Worm (Caenorhabditis elegans): ENCODE measurements around the gene C27D8.3.
"Not testable (repeated sequence)": the region's sequence is repeated elsewhere in the genome, so short reads cannot be mapped to it uniquely, and the experiment has no call there.

Gene C27D8.3

ce11 chrIV:12685827-12686226 lies 25.7 kb downstream of the C27D8.3 start:
- TF ChIP-seq ces-1 (GFP tag; optimal IDR thresholded peaks at IDR 0.05) (peak; percentile 20), cnd-1 (tag; optimal IDR thresholded peaks at IDR 0.05) (peak; percentile 85), mls-2 (tag; optimal IDR thresholded peaks at IDR 0.05) (no peak), lin-32 (GFP tag; optimal IDR thresholded peaks at IDR 0.05) (peak; percentile 75), mep-1 (tag; optimal IDR thresholded peaks at IDR 0.05) (peak; percentile 30), hlh-1 (tag; optimal IDR thresholded peaks at IDR 0.05) (peak; percentile 58), nhr-28 (tag; optimal IDR thresholded peaks at IDR 0.05) (no peak), unc-62 (GFP tag; optimal IDR thresholded peaks at IDR 0.05) (peak; percentile 70), nhr-2 (tag; optimal IDR thresholded peaks at IDR 0.05) (peak; percentile 46)

- TF ChIP-seq blmp-1 (tag; optimal IDR thresholded peaks at IDR 0.05) (peak; percentile 5), hlh-1 (tag; optimal IDR thresholded peaks at IDR 0.05) (no peak)
These were observed 26.5 kb downstream of the C27D8.3 start for ce11 chrIV:12684826-12685594.

DNA sequence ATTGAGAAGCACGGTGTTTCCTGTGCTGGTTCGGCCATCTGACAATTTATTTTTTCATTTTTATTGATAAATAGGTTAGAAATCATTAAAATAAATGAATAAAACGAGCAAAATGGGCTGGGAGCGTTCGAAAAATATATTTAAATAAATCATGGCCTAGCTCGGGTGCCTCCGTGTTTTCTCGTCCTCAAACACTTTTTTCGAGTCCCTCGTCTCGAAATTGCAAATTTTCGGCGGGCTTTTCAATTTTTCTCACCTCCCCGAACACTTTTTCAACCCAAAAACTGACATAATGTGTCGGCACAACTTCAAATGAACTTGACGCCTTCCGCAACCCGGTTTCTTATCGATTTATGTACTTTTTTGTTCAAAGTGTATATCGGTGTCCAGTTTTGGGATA lies 27.2 kb downstream of the C27D8.3 start, which contains the start of gene prmt-9:
Gene prmt-9 (minus strand): TSS at position 38 of the 400 bp plus-strand sequence.
- TF ChIP-seq elt-3 (tag; optimal IDR thresholded peaks at IDR 0.05), result no peak
- TF ChIP-seq drap-1 (GFP tag; optimal IDR thresholded peaks at IDR 0.05), result no peak
- no peak for TF ChIP-seq nhr-28 (tag; optimal IDR thresholded peaks at IDR 0.05)
- TF ChIP-seq sem-2 (GFP tag; optimal IDR thresholded peaks at IDR 0.05), result no peak

- not testable (repeated sequence) for TF ChIP-seq M03D4.4, elt-3, mls-2 (tag; optimal IDR thresholded peaks at IDR 0.05)
These were observed 34.4 kb downstream of the C27D8.3 start, which contains the start of gene T23B5.6 for ce11 chrIV:12677137-12677536. Gene T23B5.6, minus strand, starts transcription at chrIV:12677237.

ce11 chrIV:12674700-12675099 lies 36.8 kb downstream of the C27D8.3 start, which contains the start of gene T23B5.4:
Gene T23B5.4, plus strand, starts transcription at chrIV:12675000.
- TF ChIP-seq mls-2 (tag; optimal IDR thresholded peaks at IDR 0.05) (no peak), lsy-2 (tag; optimal IDR thresholded peaks at IDR 0.05) (no peak), ces-1 (GFP tag; optimal IDR thresholded peaks at IDR 0.05) (no peak), ceh-83 (GFP tag; optimal IDR thresholded peaks at IDR 0.05) (no peak), tbx-8 (GFP tag; optimal IDR thresholded peaks at IDR 0.05) (no peak), cnd-1 (tag; optimal IDR thresholded peaks at IDR 0.05) (no peak), flh-1 (GFP tag; optimal IDR thresholded peaks at IDR 0.05) (no peak), ham-2 (GFP tag; optimal IDR thresholded peaks at IDR 0.05) (no peak), ceh-43 (GFP tag; optimal IDR thresholded peaks at IDR 0.05) (no peak)

All from whole organism, mixed stage, embryonic.